Worm (Caenorhabditis elegans): Measurements from ENCODE around the gene srt-33.
A peak's percentile ranks its signal among the peaks of the same experiment; 100 is the strongest.

The srt-33 gene

DNA sequence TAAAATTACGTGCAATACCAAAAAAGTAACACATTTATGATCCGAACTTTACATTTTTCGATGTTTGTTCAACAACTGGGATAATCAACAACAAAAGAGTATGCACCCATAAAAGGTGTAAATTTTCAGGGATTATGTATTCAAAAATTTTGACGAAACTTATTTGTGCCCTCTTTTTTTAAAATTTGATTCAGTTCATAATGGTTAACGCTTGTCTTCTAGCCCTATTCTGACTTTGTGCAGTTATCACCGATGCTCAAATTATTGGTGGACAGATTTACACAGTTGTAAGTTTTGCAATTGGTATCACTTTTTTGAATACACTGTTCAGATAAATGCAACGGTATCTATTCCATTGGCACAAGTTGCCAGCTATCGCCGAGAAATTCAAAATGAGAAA is 31.0 kb downstream of the srt-33 start, which contains the start of gene K02E11.6:
Gene K02E11.6, plus strand, starts transcription at position 149 of the 400 bp plus-strand sequence.
- TF ChIP-seq hmg-4 (GFP tag; optimal IDR thresholded peaks at IDR 0.05) (no peak), ceh-13 (GFP tag; optimal IDR thresholded peaks at IDR 0.05) (no peak), sea-1 (GFP tag; conservative IDR thresholded peaks at IDR 0.05) (no peak), pes-1 (GFP tag; IDR thresholded peaks at IDR 0.05) (no peak), scrt-1 (GFP tag; IDR thresholded peaks at IDR 0.05) (no peak), aly-1 (tag; optimal IDR thresholded peaks at IDR 0.05) (no peak), ama-1 (optimal IDR thresholded peaks at IDR 0.05) (no peak), tbx-11 (GFP tag; IDR thresholded peaks at IDR 0.05) (no peak), hnd-1 (tag; optimal IDR thresholded peaks at IDR 0.05) (no peak), tbx-37 (GFP tag; conservative IDR thresholded peaks at IDR 0.05) (no peak), tra-4 (tag; optimal IDR thresholded peaks at IDR 0.05) (no peak), flt-1 (GFP tag; IDR thresholded peaks at IDR 0.05) (no peak), F13C5.2 (tag; optimal IDR thresholded peaks at IDR 0.05) (no peak), ets-7 (tag; optimal IDR thresholded peaks at IDR 0.05) (no peak), hmbx-1 (tag; optimal IDR thresholded peaks at IDR 0.05) (no peak)

DNA sequence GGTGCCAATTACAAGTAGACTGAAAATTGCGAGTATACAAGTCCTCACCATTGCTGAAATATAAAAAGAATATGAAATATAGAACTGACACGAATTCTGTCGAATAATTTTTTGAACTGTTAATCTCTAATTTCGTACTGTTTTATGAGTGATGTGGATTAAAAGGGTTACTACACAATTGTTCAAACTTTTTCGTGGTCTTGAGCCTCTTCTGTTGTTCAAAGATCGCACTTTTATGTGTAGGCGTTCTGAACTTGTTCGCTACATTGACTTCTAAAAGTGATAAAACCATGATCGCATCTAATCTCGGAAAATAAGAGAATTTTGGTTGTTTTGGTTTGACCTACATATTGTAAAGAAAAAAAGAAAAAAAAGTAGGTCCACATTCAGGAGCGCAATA is 31.7 kb downstream of the srt-33 start, which contains the start of gene K02E11.4:
Gene K02E11.4, minus strand, starts transcription at position 101 of the 400 bp plus-strand sequence.
- TF ChIP-seq ceh-13 (GFP tag; optimal IDR thresholded peaks at IDR 0.05) (no peak), sea-1 (GFP tag; conservative IDR thresholded peaks at IDR 0.05) (no peak), tra-4 (tag; optimal IDR thresholded peaks at IDR 0.05) (no peak), B0310.2 (tag; optimal IDR thresholded peaks at IDR 0.05) (no peak), pes-1 (GFP tag; IDR thresholded peaks at IDR 0.05) (no peak), ama-1 (optimal IDR thresholded peaks at IDR 0.05) (no peak), tbx-37 (GFP tag; conservative IDR thresholded peaks at IDR 0.05) (no peak), ceh-36 (tag; optimal IDR thresholded peaks at IDR 0.05) (no peak), scrt-1 (GFP tag; IDR thresholded peaks at IDR 0.05) (no peak), hmg-4 (GFP tag; optimal IDR thresholded peaks at IDR 0.05) (no peak), hmbx-1 (tag; optimal IDR thresholded peaks at IDR 0.05) (no peak), hnd-1 (tag; optimal IDR thresholded peaks at IDR 0.05) (no peak), ets-7 (tag; optimal IDR thresholded peaks at IDR 0.05) (no peak), tbx-11 (GFP tag; IDR thresholded peaks at IDR 0.05) (no peak), aly-1 (tag; optimal IDR thresholded peaks at IDR 0.05) (no peak), F13C5.2 (tag; optimal IDR thresholded peaks at IDR 0.05) (no peak), flt-1 (GFP tag; IDR thresholded peaks at IDR 0.05) (no peak)

DNA sequence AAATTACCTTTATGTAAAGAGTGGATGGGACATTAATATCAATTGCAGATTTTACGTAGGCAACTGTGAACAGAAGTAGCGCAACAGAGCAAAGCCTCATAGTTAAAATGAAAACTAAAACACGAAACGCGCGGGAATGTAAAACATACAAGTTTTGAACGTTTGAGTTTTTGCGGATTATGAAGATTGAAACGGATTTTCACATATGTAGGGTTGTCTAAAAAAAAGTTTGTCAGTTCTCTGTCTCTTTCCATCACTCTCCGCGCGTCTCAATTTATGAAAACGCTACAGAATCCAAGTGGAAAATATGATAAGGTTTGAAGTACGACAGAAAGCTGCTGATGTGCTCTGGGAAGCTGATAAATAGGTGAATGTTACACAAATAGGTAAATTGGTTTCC is 32.9 kb downstream of the srt-33 start, which contains the start of gene K02E11.3:
Gene K02E11.3, minus strand, starts transcription at position 101 of the 400 bp plus-strand sequence.
- TF ChIP-seq aly-1 (tag; optimal IDR thresholded peaks at IDR 0.05) (no peak), hnd-1 (tag; optimal IDR thresholded peaks at IDR 0.05) (no peak), ets-7 (tag; optimal IDR thresholded peaks at IDR 0.05) (no peak), scrt-1 (GFP tag; IDR thresholded peaks at IDR 0.05) (no peak), B0310.2 (tag; optimal IDR thresholded peaks at IDR 0.05) (no peak), F13C5.2 (tag; optimal IDR thresholded peaks at IDR 0.05) (no peak), sea-1 (GFP tag; conservative IDR thresholded peaks at IDR 0.05) (no peak), ama-1 (optimal IDR thresholded peaks at IDR 0.05) (no peak), tra-4 (tag; optimal IDR thresholded peaks at IDR 0.05) (no peak), hmg-4 (GFP tag; optimal IDR thresholded peaks at IDR 0.05) (no peak), hmbx-1 (tag; optimal IDR thresholded peaks at IDR 0.05) (no peak), tbx-37 (GFP tag; conservative IDR thresholded peaks at IDR 0.05) (no peak), flt-1 (GFP tag; IDR thresholded peaks at IDR 0.05) (no peak), ceh-36 (tag; optimal IDR thresholded peaks at IDR 0.05) (no peak), pes-1 (GFP tag; IDR thresholded peaks at IDR 0.05) (no peak), ceh-13 (GFP tag; optimal IDR thresholded peaks at IDR 0.05) (no peak), tbx-11 (GFP tag; IDR thresholded peaks at IDR 0.05) (no peak)

DNA sequence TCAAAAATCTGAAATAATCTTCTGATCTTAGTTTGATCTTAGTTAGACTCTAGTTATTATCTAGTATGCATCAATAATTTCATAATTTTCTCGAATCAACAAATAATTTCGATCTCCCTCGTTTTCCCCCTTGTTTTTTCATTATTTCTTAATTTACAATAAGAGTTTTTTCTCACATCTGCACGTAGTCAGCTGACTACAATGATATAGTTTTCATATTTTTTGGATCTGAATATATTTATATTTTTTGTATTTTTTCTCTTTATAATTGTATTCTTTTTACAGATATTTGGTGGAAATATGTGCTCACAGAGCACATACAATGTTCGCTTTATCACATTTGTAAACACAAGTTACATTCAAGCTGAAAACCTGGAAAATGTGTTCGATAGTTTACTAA is 35.8 kb downstream of the srt-33 start, which contains the start of gene sre-7:
Gene sre-7, plus strand, starts transcription at position 301 of the 400 bp plus-strand sequence.
- TF ChIP-seq B0310.2 (tag; optimal IDR thresholded peaks at IDR 0.05) (no peak), tra-4 (tag; optimal IDR thresholded peaks at IDR 0.05) (no peak), scrt-1 (GFP tag; IDR thresholded peaks at IDR 0.05) (no peak), flt-1 (GFP tag; IDR thresholded peaks at IDR 0.05) (no peak), ama-1 (optimal IDR thresholded peaks at IDR 0.05) (no peak), hmbx-1 (tag; optimal IDR thresholded peaks at IDR 0.05) (no peak)

DNA sequence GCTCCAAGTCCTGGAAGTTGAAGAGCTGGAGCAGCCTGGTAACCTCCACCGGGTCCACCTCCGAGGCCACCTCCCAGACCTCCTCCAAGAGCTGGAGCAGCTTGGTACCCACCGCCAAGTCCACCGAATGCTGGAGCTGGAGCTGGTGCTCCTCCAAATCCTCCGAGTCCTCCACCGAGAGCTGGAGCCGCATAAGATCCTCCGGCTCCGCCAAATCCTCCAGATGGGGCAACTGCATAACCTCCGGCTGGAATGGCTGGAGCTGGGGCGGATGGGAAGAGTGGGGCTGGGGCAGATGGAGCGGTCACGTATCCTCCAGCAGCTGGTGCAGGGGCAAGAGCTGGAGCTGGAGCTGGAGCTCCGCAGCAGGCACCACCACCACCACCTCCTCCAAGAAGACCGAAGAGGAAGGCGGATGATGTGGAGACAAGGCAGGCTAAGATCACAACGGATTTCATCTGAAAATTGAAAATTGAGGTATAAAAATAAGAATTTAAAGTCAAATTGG is 38.9 kb downstream of the srt-33 start, which contains the start of gene K02E11.10:
Gene K02E11.10, minus strand, starts transcription at position 458 of the 508 bp plus-strand sequence.
- TF ChIP-seq ets-7 (tag; optimal IDR thresholded peaks at IDR 0.05) = no peak
- no peak for TF ChIP-seq sea-1 (GFP tag; conservative IDR thresholded peaks at IDR 0.05)
- no peak for TF ChIP-seq B0310.2 (tag; optimal IDR thresholded peaks at IDR 0.05)

DNA sequence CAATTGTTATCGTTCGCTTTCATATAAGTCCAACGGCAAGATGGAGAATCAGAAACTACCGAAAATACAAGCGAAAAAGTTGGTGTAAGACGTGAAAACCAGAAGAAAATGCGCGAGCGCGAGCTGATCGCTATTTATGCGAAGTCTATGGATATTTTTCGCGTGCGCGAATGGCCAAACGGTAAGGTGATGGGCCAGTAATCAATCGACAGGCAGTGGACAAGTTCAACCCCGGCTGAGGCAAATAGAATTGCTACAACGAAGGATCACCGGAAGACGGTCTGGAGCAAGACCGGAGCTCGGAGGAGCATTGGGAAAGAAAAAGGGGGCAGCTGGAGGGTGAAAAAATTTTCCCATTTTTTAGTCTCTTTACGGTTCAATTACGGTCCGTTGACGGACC is 42.2 kb downstream of the srt-33 start:
- TF ChIP-seq flt-1 (GFP tag; IDR thresholded peaks at IDR 0.05) (0 out of 2 replicates have a peak, but pooled peaks have one; percentile 42), tbx-37 (GFP tag; conservative IDR thresholded peaks at IDR 0.05) (peak; percentile 32; the same call in 1 of the 2 replicates), pes-1 (GFP tag; IDR thresholded peaks at IDR 0.05) (peak; percentile 65), scrt-1 (GFP tag; IDR thresholded peaks at IDR 0.05) (0 out of 2 replicates have a peak, but pooled peaks have one; percentile 21), sea-1 (GFP tag; conservative IDR thresholded peaks at IDR 0.05) (0 out of 2 replicates have a peak, but pooled peaks have one; percentile 25)

DNA sequence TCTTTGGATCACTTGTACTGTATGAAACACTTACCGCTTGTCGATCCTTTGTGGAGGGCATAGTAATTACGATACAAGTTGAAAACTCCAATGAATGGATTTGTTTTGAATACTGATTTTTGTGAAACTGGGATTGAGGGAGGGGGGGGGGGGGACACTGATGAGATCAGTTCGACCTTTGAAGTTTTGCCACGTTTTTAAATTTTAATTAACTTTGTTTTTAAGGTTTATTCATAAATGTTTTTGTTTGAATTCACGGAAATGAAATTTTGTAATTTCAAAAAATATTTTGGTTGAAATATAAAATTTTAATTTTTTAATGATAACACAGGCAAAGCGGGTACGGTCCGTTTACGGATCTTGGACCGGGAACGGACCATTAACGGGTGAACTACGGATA is 43.7 kb downstream of the srt-33 start, which contains the start of gene ent-3:
Gene ent-3, minus strand, starts transcription at position 101 of the 400 bp plus-strand sequence.
- no peak for TF ChIP-seq tra-4 (tag; optimal IDR thresholded peaks at IDR 0.05)
- no peak for TF ChIP-seq pes-1 (GFP tag; IDR thresholded peaks at IDR 0.05)
- no peak for TF ChIP-seq hnd-1 (tag; optimal IDR thresholded peaks at IDR 0.05)
- no peak for TF ChIP-seq ceh-36 (tag; optimal IDR thresholded peaks at IDR 0.05)
- no peak for TF ChIP-seq ama-1 (optimal IDR thresholded peaks at IDR 0.05)

DNA sequence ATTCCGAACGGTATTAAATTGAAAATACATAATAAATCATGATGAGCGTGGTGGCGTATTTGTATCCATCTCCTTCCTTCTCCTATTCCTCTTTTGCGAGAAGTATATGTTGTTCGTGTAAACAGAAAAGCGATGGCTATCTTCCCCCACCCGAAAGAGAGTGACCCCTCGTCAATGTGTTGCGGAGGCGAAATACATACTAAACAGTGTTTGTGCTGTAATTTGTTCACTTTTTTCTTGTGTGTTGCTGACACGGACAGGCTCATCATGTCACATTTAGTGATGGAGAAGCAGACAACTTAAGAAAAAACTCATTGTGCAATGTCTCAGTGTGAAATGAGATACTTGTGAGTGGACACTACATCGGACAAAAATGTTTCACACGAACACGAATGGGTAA is 48.0 kb downstream of the srt-33 start:
- TF ChIP-seq B0310.2 (tag; optimal IDR thresholded peaks at IDR 0.05) (no peak), hmbx-1 (tag; optimal IDR thresholded peaks at IDR 0.05) (no peak), ceh-13 (GFP tag; optimal IDR thresholded peaks at IDR 0.05) (no peak), ama-1 (optimal IDR thresholded peaks at IDR 0.05) (no peak), flt-1 (GFP tag; IDR thresholded peaks at IDR 0.05) (no peak), tra-4 (tag; optimal IDR thresholded peaks at IDR 0.05) (no peak), scrt-1 (GFP tag; IDR thresholded peaks at IDR 0.05) (no peak), hmg-4 (GFP tag; optimal IDR thresholded peaks at IDR 0.05) (no peak), aly-1 (tag; optimal IDR thresholded peaks at IDR 0.05) (no peak), hnd-1 (tag; optimal IDR thresholded peaks at IDR 0.05) (no peak), tbx-11 (GFP tag; IDR thresholded peaks at IDR 0.05) (no peak), ceh-36 (tag; optimal IDR thresholded peaks at IDR 0.05) (no peak), F13C5.2 (tag; optimal IDR thresholded peaks at IDR 0.05) (no peak), tbx-37 (GFP tag; conservative IDR thresholded peaks at IDR 0.05) (no peak), sea-1 (GFP tag; conservative IDR thresholded peaks at IDR 0.05) (no peak), ets-7 (tag; optimal IDR thresholded peaks at IDR 0.05) (no peak), pes-1 (GFP tag; IDR thresholded peaks at IDR 0.05) (no peak)

Measured in whole organism, early embryonic.